Fruit fly (Drosophila melanogaster) whole organism, embryonic: ENCODE measurements around the gene Cpr65Au.

Experiments
- BEAF-32 ChIP-seq: fragments of 200-800 bp; sonication (Bioruptor generic); optimal IDR thresholded peaks from 3 replicates; lab custom pipeline; 2017; ENCODE audit warnings: missing biosample characterization, missing genetic modification characterization, mild to moderate bottlenecking, moderate library complexity, missing genetic modification reagents
- CG10431 ChIP-seq: fragments of 200-800 bp; sonication (Bioruptor generic); optimal IDR thresholded peaks from 3 replicates; lab custom pipeline; 2018; ENCODE audit warnings: missing biosample characterization, mild to moderate bottlenecking, missing genetic modification characterization
- CG11093 ChIP-seq: fragments of 200-800 bp; sonication (Bioruptor generic); IDR thresholded peaks from 3 replicates; pipeline ENCODE4 v1.3.6; 2022; ENCODE audit warnings: missing biosample characterization, missing genetic modification characterization
- CG11456 ChIP-seq: fragments of 200-800 bp; sonication (Bioruptor generic); IDR thresholded peaks from 3 replicates; pipeline ENCODE4 v1.3.6; 2022; ENCODE audit warnings: missing biosample characterization, missing genetic modification characterization
- CG11560 ChIP-seq: fragments of 200-800 bp; sonication (Bioruptor generic); IDR thresholded peaks from 3 replicates; pipeline ENCODE4 v1.3.6; 2022; ENCODE audit warnings: missing biosample characterization, missing genetic modification characterization
- CG11723 ChIP-seq: fragments of 200-800 bp; sonication (Bioruptor generic); optimal IDR thresholded peaks from 2 replicates; lab custom pipeline; 2017; ENCODE audit warnings: missing biosample characterization, mild to moderate bottlenecking, missing genetic modification characterization
- CG12071 ChIP-seq: fragments of 200-800 bp; sonication (Bioruptor generic); optimal IDR thresholded peaks from 3 replicates; lab custom pipeline; 2018; ENCODE audit warnings: missing biosample characterization, mild to moderate bottlenecking, missing genetic modification characterization
- CG12236 ChIP-seq: fragments of 200-800 bp; sonication (Bioruptor generic); optimal IDR thresholded peaks from 2 replicates; lab custom pipeline; 2016; ENCODE audit warnings: missing biosample characterization, missing genetic modification characterization
- CG12299 ChIP-seq: fragments of 200-800 bp; sonication (Bioruptor generic); optimal IDR thresholded peaks from 2 replicates; lab custom pipeline; 2018; ENCODE audit warnings: missing biosample characterization, mild to moderate bottlenecking, missing genetic modification characterization
- CG12391 ChIP-seq: fragments of 200-800 bp; sonication (Bioruptor generic); optimal IDR thresholded peaks from 3 replicates; lab custom pipeline; 2018; ENCODE audit warnings: missing biosample characterization, mild to moderate bottlenecking, missing genetic modification characterization, moderate library complexity
- CG14710 ChIP-seq: fragments of 200-800 bp; sonication (Bioruptor generic); optimal IDR thresholded peaks from 3 replicates; lab custom pipeline; 2019; ENCODE audit warnings: missing biosample characterization, mild to moderate bottlenecking, missing genetic modification characterization, moderate library complexity
- CG15601 ChIP-seq: fragments of 200-800 bp; sonication (Bioruptor generic); optimal IDR thresholded peaks from 3 replicates; lab custom pipeline; 2019; ENCODE audit warnings: missing biosample characterization, mild to moderate bottlenecking, missing genetic modification characterization, moderate library complexity
- CG17328 ChIP-seq: fragments of 200-800 bp; sonication (Bioruptor generic); IDR thresholded peaks from 2 replicates; pipeline ENCODE4 v1.3.6; 2022; ENCODE audit warnings: missing biosample characterization, missing genetic modification characterization
- CG17612 ChIP-seq: fragments of 200-800 bp; sonication (Bioruptor generic); IDR thresholded peaks from 2 replicates; pipeline ENCODE4 v1.3.6; 2022; ENCODE audit warnings: missing biosample characterization, missing genetic modification characterization
- CG1832 ChIP-seq: fragments of 200-800 bp; sonication (Bioruptor generic); optimal IDR thresholded peaks from 2 replicates; lab custom pipeline; 2017; ENCODE audit warnings: missing biosample characterization, mild to moderate bottlenecking, missing genetic modification characterization, inconsistent platforms
- CG18476 ChIP-seq: fragments of 200-800 bp; sonication (Bioruptor generic); optimal IDR thresholded peaks from 2 replicates; lab custom pipeline; 2016; ENCODE audit warnings: missing biosample characterization, mild to moderate bottlenecking, missing genetic modification characterization
- CG30431 ChIP-seq: fragments of 200-800 bp; sonication (Bioruptor generic); optimal IDR thresholded peaks from 2 replicates; lab custom pipeline; 2017; ENCODE audit warnings: missing biosample characterization, missing genetic modification characterization
- CG32772 ChIP-seq: fragments of 200-800 bp; sonication (Bioruptor generic); IDR thresholded peaks from 2 replicates; pipeline ENCODE4 v1.3.6; 2022; ENCODE audit warnings: missing biosample characterization, missing genetic modification characterization
- CG3726 ChIP-seq: fragments of 200-800 bp; sonication (Bioruptor generic); IDR thresholded peaks from 3 replicates; pipeline ENCODE4, ENCODE4 v1.3.6; 2022; ENCODE audit warnings: missing biosample characterization, missing genetic modification characterization
- CG5953 ChIP-seq: fragments of 200-800 bp; sonication (Bioruptor generic); IDR thresholded peaks from 2 replicates; pipeline ENCODE4 v1.3.6; 2022; ENCODE audit warnings: missing biosample characterization, missing genetic modification characterization
- CG7357 ChIP-seq: fragments of 200-800 bp; sonication (Bioruptor generic); IDR thresholded peaks from 3 replicates; pipeline ENCODE4 v1.3.6; 2022; ENCODE audit warnings: missing biosample characterization, missing genetic modification characterization
- CG9727 ChIP-seq: fragments of 200-800 bp; sonication (Bioruptor generic); optimal IDR thresholded peaks from 3 replicates; lab custom pipeline; 2017; ENCODE audit warnings: missing biosample characterization, mild to moderate bottlenecking, missing genetic modification characterization
- Doc3 ChIP-seq: fragments of 200-800 bp; sonication (Bioruptor generic); IDR thresholded peaks from 3 replicates; pipeline ENCODE4 v1.3.6; 2022; ENCODE audit warnings: missing biosample characterization, missing genetic modification characterization; ENCODE audit not compliant: partially characterized antibody
- ERR ChIP-seq: fragments of 200-800 bp; sonication (Bioruptor generic); optimal IDR thresholded peaks from 2 replicates; lab custom pipeline; 2016; ENCODE audit warnings: missing biosample characterization, missing genetic modification characterization
- Ets97D ChIP-seq: fragments of 200-800 bp; sonication (Bioruptor generic); optimal IDR thresholded peaks from 3 replicates; lab custom pipeline; 2016; ENCODE audit warnings: missing biosample characterization, missing genetic modification characterization
- Hey ChIP-seq: fragments of 200-800 bp; sonication (Bioruptor generic); optimal IDR thresholded peaks from 3 replicates; lab custom pipeline; 2018; ENCODE audit warnings: missing biosample characterization, mild to moderate bottlenecking, missing genetic modification characterization
- Hr51 ChIP-seq, 2 experiments: fragments of 200-800 bp; sonication (Bioruptor generic); optimal IDR thresholded peaks; 2 replicates in 1 of 2; 3 replicates in 1 of 2; lab custom pipeline; 2016 to 2018; ENCODE audit warnings: missing biosample characterization in 2 of 2, missing genetic modification characterization in 2 of 2, mild to moderate bottlenecking in 1 of 2, moderate library complexity in 1 of 2
- Mad ChIP-seq: fragments of 200-800 bp; sonication (Bioruptor generic); optimal IDR thresholded peaks from 2 replicates; lab custom pipeline; 2016; ENCODE audit warnings: missing biosample characterization, missing genetic modification characterization
- NK7.1 ChIP-seq: fragments of 200-800 bp; sonication (Bioruptor generic); optimal IDR thresholded peaks from 3 replicates; lab custom pipeline; 2016; ENCODE audit warnings: missing biosample characterization, missing genetic modification characterization
- Poxn ChIP-seq: fragments of 200-800 bp; sonication (Bioruptor generic); IDR thresholded peaks from 2 replicates; pipeline ENCODE4 v1.3.6; 2022; ENCODE audit warnings: missing biosample characterization, missing genetic modification characterization
- Six4 ChIP-seq: fragments of 200-800 bp; sonication (Bioruptor generic); optimal IDR thresholded peaks from 2 replicates; lab custom pipeline; 2016; ENCODE audit warnings: missing biosample characterization, missing genetic modification characterization
- Stat92E ChIP-seq, 3 experiments: fragments of >200 bp in 2 of 3; fragments of 200-800 bp in 1 of 3; sonication (Bioruptor generic) in 1 of 3; optimal IDR thresholded peaks; 2 replicates each; lab custom pipeline; 2017 to 2019; ENCODE audit warnings: missing biosample characterization in 3 of 3, missing genetic modification characterization in 3 of 3, mild to moderate bottlenecking in 1 of 3, moderate library complexity in 1 of 3
- TFAM ChIP-seq: fragments of 200-800 bp; sonication (Bioruptor generic); optimal IDR thresholded peaks from 2 replicates; lab custom pipeline; 2017; ENCODE audit warnings: missing biosample characterization, missing genetic modification characterization, inconsistent platforms
- Taf1 ChIP-seq: fragments of 200-800 bp; sonication (Bioruptor generic); IDR thresholded peaks from 2 replicates; pipeline ENCODE4 v1.3.6; 2022; ENCODE audit warnings: missing biosample characterization, missing genetic modification characterization
- chm ChIP-seq: fragments of 200-800 bp; sonication (Bioruptor generic); IDR thresholded peaks from 2 replicates; pipeline ENCODE4 v1.3.6; 2022; ENCODE audit warnings: missing biosample characterization, missing genetic modification characterization
- crp ChIP-seq, 2 experiments: fragments of 200-800 bp; sonication (Bioruptor generic); optimal IDR thresholded peaks; 2 replicates in 1 of 2; 3 replicates in 1 of 2; lab custom pipeline; 2017; ENCODE audit warnings: missing biosample characterization in 2 of 2, missing genetic modification characterization in 2 of 2, mild to moderate bottlenecking in 1 of 2, moderate library complexity in 1 of 2
- dan ChIP-seq: fragments of 200-800 bp; sonication (Bioruptor generic); IDR thresholded peaks from 2 replicates; pipeline ENCODE4 v1.3.6; 2022; ENCODE audit warnings: missing biosample characterization, missing genetic modification characterization
- danr ChIP-seq: fragments of 200-800 bp; sonication (Bioruptor generic); IDR thresholded peaks from 2 replicates; pipeline ENCODE4 v1.3.6; 2022; ENCODE audit warnings: missing biosample characterization, missing genetic modification characterization
- ftz-f1 ChIP-seq: fragments of 200-800 bp; sonication (Bioruptor generic); optimal IDR thresholded peaks from 2 replicates; lab custom pipeline; 2016; ENCODE audit warnings: missing biosample characterization, missing genetic modification characterization
- gt ChIP-seq: fragments of 200-800 bp; sonication (Bioruptor generic); IDR thresholded peaks from 2 replicates; pipeline ENCODE4 v1.3.6; 2022; ENCODE audit warnings: missing biosample characterization, missing genetic modification characterization
- insv ChIP-seq, 2 experiments: fragments of 200-800 bp; sonication (Bioruptor generic); optimal IDR thresholded peaks; 3 replicates each; lab custom pipeline; 2016 to 2018; ENCODE audit warnings: missing biosample characterization in 2 of 2, missing genetic modification characterization in 2 of 2
- kni ChIP-seq: fragments of 200-800 bp; sonication (Bioruptor generic); optimal IDR thresholded peaks from 3 replicates; lab custom pipeline; 2017; ENCODE audit warnings: mild to moderate bottlenecking, missing biosample characterization, missing genetic modification reagents, missing genetic modification characterization
- org-1 ChIP-seq: fragments of 200-800 bp; sonication (Bioruptor generic); optimal IDR thresholded peaks from 2 replicates; lab custom pipeline; 2017; ENCODE audit warnings: missing biosample characterization, missing genetic modification characterization
- otp ChIP-seq: fragments of 200-800 bp; sonication (Bioruptor generic); IDR thresholded peaks from 3 replicates; pipeline ENCODE4, ENCODE4 v1.3.6; 2022; ENCODE audit warnings: missing biosample characterization, missing genetic modification characterization
- pho ChIP-seq: fragments of 200-800 bp; sonication (Bioruptor generic); optimal IDR thresholded peaks from 2 replicates; lab custom pipeline; 2016; ENCODE audit warnings: missing biosample characterization, missing genetic modification characterization
- salm ChIP-seq: fragments of 200-800 bp; sonication (Bioruptor generic); optimal IDR thresholded peaks from 2 replicates; lab custom pipeline; 2018; ENCODE audit warnings: missing biosample characterization, mild to moderate bottlenecking, missing genetic modification characterization
- ttk ChIP-seq: fragments of 200-800 bp; sonication (Bioruptor generic); IDR thresholded peaks from 2 replicates; pipeline ENCODE4 v2.1.2; 2022; ENCODE audit warnings: missing biosample characterization, missing genetic modification characterization
- tup ChIP-seq: fragments of 200-800 bp; sonication (Bioruptor generic); optimal IDR thresholded peaks from 2 replicates; lab custom pipeline; 2016; ENCODE audit warnings: missing biosample characterization, mild to moderate bottlenecking, missing genetic modification characterization, moderate library complexity
- unc-4 ChIP-seq: fragments of 200-800 bp; sonication (Bioruptor generic); IDR thresholded peaks from 2 replicates; pipeline ENCODE4 v1.3.6; 2022; ENCODE audit warnings: missing biosample characterization, missing genetic modification characterization; ENCODE audit not compliant: partially characterized antibody
- unpg ChIP-seq: fragments of 200-800 bp; sonication (Bioruptor generic); optimal IDR thresholded peaks from 3 replicates; lab custom pipeline; 2018; ENCODE audit warnings: missing biosample characterization, mild to moderate bottlenecking, missing genetic modification characterization, moderate library complexity
- yki ChIP-seq: fragments of >200 bp; optimal IDR thresholded peaks from 3 replicates; lab custom pipeline; 2018

Cpr65Au gene

DNA sequence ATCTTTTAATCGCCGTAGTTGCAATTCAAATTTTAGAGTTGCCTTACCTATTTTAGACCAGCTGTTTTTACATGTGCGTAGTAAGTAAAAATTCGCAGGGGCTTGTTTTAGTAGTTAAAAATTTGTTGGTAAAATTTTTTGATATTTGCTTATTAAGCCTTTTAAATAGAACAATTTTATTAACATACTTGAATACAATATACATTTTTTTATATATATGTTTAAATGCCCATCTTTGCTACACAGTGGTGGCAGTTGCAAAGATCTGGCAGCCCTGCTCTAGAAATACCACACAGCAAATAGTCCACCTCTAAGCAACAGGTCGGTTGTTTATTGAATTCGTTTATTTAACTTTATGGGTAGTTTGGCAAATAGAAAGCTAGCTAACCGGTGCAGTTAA lies 37.2 kb downstream of the Cpr65Au start, which contains the start of the genes CG10467 and loj (continued):
- TF ChIP-seq CG14710 (tag; lab: Kevin White, UChicago) (peak; percentile 97), CG11560 (tag; lab: Robert Waterston, UW) (peak; percentile 91), CG9727 (GFP tag; lab: Kevin White, UChicago) (peak; percentile 96), CG3726 (GFP tag; lab: Robert Waterston, UW) (peak; percentile 95; the same call in 2 of the 3 replicates), CG11723 (peak; percentile 87), Doc3 (GFP tag; lab: Robert Waterston, UW) (peak; percentile 50; the same call in 2 of the 3 replicates), CG5953 (GFP tag; lab: Robert Waterston, UW) (peak; percentile 86; the same call in 1 of the 2 replicates), Mad (peak; percentile 91), CG11456 (peak; percentile 98), tup (GFP tag; lab: Kevin White, UChicago) (peak; percentile 88), salm (tag; lab: Kevin White, UChicago) (peak; percentile 84), CG11093 (GFP tag; lab: Robert Waterston, UW) (peak; percentile 97), Hey (tag; lab: Kevin White, UChicago) (peak; percentile 61), Stat92E (GFP tag; optimal IDR thresholded peaks at IDR 0.05; lab: Kevin White, UChicago) (peak in 1 of 3 experiments; percentile 86), CG10431 (GFP tag; lab: Kevin White, UChicago) (peak; percentile 69), Taf1 (peak; percentile 87), unpg (peak; percentile 96), CG32772 (peak; percentile 98), otp (GFP tag; lab: Robert Waterston, UW) (peak; percentile 94), CG17612 (peak; percentile 91), CG17328 (GFP tag; lab: Robert Waterston, UW) (peak; percentile 96), gt (peak; percentile 94), TFAM (GFP tag; lab: Kevin White, UChicago) (no peak), Six4 (GFP tag; lab: Kevin White, UChicago) (peak; percentile 92), BEAF-32 (GFP tag; lab: Kevin White, UChicago) (peak; percentile 85), yki (no peak), chm (GFP tag; lab: Robert Waterston, UW) (peak; percentile 93), CG12236 (GFP tag; lab: Kevin White, UChicago) (peak; percentile 41), CG7357 (peak; percentile 92), CG18476 (peak; percentile 83), CG12391 (tag; lab: Kevin White, UChicago) (peak; percentile 97), CG12299 (tag; lab: Kevin White, UChicago) (peak; percentile 81), insv (GFP tag; optimal IDR thresholded peaks at IDR 0.05; lab: Kevin White, UChicago) (peak in 1 of 2 experiments; percentile 63), Ets97D (peak; percentile 65), pho (GFP tag; lab: Kevin White, UChicago) (peak; percentile 85), ftz-f1 (no peak), crp (GFP tag; optimal IDR thresholded peaks at IDR 0.05; lab: Kevin White, UChicago) (peak; percentile 91 to 97), ERR (GFP tag; lab: Kevin White, UChicago) (peak; percentile 16), unc-4 (GFP tag; lab: Robert Waterston, UW) (peak; percentile 72), Hr51 (GFP tag; optimal IDR thresholded peaks at IDR 0.05; lab: Kevin White, UChicago) (peak; percentile 91 to 95), org-1 (GFP tag; lab: Kevin White, UChicago) (peak; percentile 75), CG15601 (peak; percentile 93), dan (peak; percentile 94), kni (GFP tag; lab: Kevin White, UChicago) (peak; percentile 77), CG30431 (GFP tag; lab: Kevin White, UChicago) (peak; percentile 95), CG1832 (GFP tag; lab: Kevin White, UChicago) (no peak), CG12071 (GFP tag; lab: Kevin White, UChicago) (peak; percentile 43), NK7.1 (GFP tag; lab: Kevin White, UChicago) (no peak), danr (GFP tag; lab: Robert Waterston, UW) (peak; percentile 93), Poxn (peak; percentile 93), ttk (GFP tag; lab: Robert Waterston, UW) (peak; percentile 98)
